Worm (Caenorhabditis elegans) whole organism, L4 larva: Measurements from ENCODE around the gene hipr-1.

ENCODE experiments used
- ama-1 ChIP-seq: fragments of 150-350 bp; optimal IDR thresholded peaks from 2 replicates; lab custom pipeline; 2014; ENCODE audit warnings: inconsistent platforms, mixed read lengths
- fkh-10 ChIP-seq: fragments of 150-350 bp; optimal IDR thresholded peaks from 2 replicates; lab custom pipeline; 2014; ENCODE audit warnings: missing biosample characterization, missing genetic modification reagents, missing genetic modification characterization
- fos-1 ChIP-seq: fragments of 150-350 bp; optimal IDR thresholded peaks from 2 replicates; lab custom pipeline; 2014; ENCODE audit warnings: missing biosample characterization, missing genetic modification characterization
- lin-13 ChIP-seq: fragments of 150-350 bp; optimal IDR thresholded peaks from 2 replicates; lab custom pipeline; 2014; ENCODE audit warnings: missing biosample characterization, missing genetic modification reagents, missing genetic modification characterization
- mdl-1 ChIP-seq, 2 experiments: fragments of 150-350 bp in 1 of 2; sonication (generic microtip) in 1 of 2; optimal IDR thresholded peaks; 2 replicates each; lab custom pipeline; 2014 to 2017; ENCODE audit warnings: missing biosample characterization in 2 of 2, missing genetic modification characterization in 2 of 2
- nhr-237 ChIP-seq: sonication (generic microtip); optimal IDR thresholded peaks from 2 replicates; lab custom pipeline; 2017; ENCODE audit warnings: missing biosample characterization, missing genetic modification characterization
- set-16 ChIP-seq: fragments of 200-800 bp; sonication (Bioruptor generic); IDR thresholded peaks from 2 replicates; pipeline ENCODE4 v1.3.6; 2022; ENCODE audit warnings: missing genetic modification reagents, missing genetic modification characterization, missing compliant biosample characterization
- snpc-4 ChIP-seq: fragments of 150-350 bp; optimal IDR thresholded peaks from 2 replicates; lab custom pipeline; 2014; ENCODE audit warnings: missing biosample characterization, missing genetic modification characterization
- unc-62 ChIP-seq, 3 experiments: fragments of 150-350 bp in 1 of 3; sonication (generic microtip); optimal IDR thresholded peaks in 2 of 3; peaks in 1 of 3; 1 replicate in 1 of 3; 2 replicates in 2 of 3; lab custom pipeline; 2014 to 2017; ENCODE audit warnings: missing biosample characterization in 3 of 3, missing genetic modification characterization in 3 of 3, missing genetic modification reagents in 3 of 3, missing genotype in 1 of 3

ce11 chrIII:8709735-8710134 is 10.3 kb upstream of the hipr-1 start:
- TF ChIP-seq nhr-237 (tag; lab: Kevin White, UChicago) = no peak
- TF ChIP-seq set-16 = no peak
- no peak for TF ChIP-seq lin-13 (GFP tag; lab: Kevin White, UChicago)
- no peak for TF ChIP-seq snpc-4 (tag; lab: Kevin White, UChicago)
- no peak for TF ChIP-seq mdl-1 (tag; optimal IDR thresholded peaks at IDR 0.05; lab: Kevin White, UChicago)
- no peak for TF ChIP-seq fos-1
- TF ChIP-seq unc-62 (GFP tag; optimal IDR thresholded peaks at IDR 0.05 in 1 of 2; lab: Kevin White, UChicago) = no peak
- TF ChIP-seq unc-62 (tag; optimal IDR thresholded peaks at IDR 0.05; lab: Kevin White, UChicago) = no peak
- TF ChIP-seq ama-1 (lab: Kevin White, UChicago) = no peak
- no peak for TF ChIP-seq fkh-10 (GFP tag; lab: Kevin White, UChicago)
